Worm (Caenorhabditis elegans) whole organism, mixed stage, embryonic: ENCODE data around the gene faxc-2.

Source experiments
- M03D4.4 ChIP-seq: sonication (generic microtip); optimal IDR thresholded peaks from 2 replicates; lab custom pipeline; 2017; ENCODE audit warnings: mild to moderate bottlenecking, missing genetic modification characterization, missing compliant biosample characterization
- bed-3 ChIP-seq: fragments of 200-800 bp; sonication (Bioruptor generic); optimal IDR thresholded peaks from 3 replicates; lab custom pipeline; 2018; ENCODE audit warnings: mild to moderate bottlenecking, missing genetic modification characterization, moderate library complexity, missing compliant biosample characterization
- ceh-39 ChIP-seq: fragments of 150-350 bp; optimal IDR thresholded peaks from 2 replicates; lab custom pipeline; 2014; ENCODE audit warnings: missing biosample characterization, missing genetic modification characterization
- ceh-43 ChIP-seq: fragments of 200-800 bp; sonication (Bioruptor generic); optimal IDR thresholded peaks from 2 replicates; lab custom pipeline; 2018; ENCODE audit warnings: mild to moderate bottlenecking, missing genetic modification characterization, moderate library complexity, missing compliant biosample characterization
- ces-1 ChIP-seq: fragments of 150-350 bp; optimal IDR thresholded peaks from 2 replicates; lab custom pipeline; 2014; ENCODE audit warnings: missing biosample characterization, missing genetic modification reagents, missing genetic modification characterization
- drap-1 ChIP-seq: fragments of 200-800 bp; sonication (Bioruptor generic); optimal IDR thresholded peaks from 3 replicates; lab custom pipeline; 2018; ENCODE audit warnings: mild to moderate bottlenecking, missing genetic modification characterization, missing compliant biosample characterization
- elt-1 ChIP-seq: sonication (generic microtip); optimal IDR thresholded peaks from 2 replicates; lab custom pipeline; 2017; ENCODE audit warnings: missing genetic modification characterization, mild to moderate bottlenecking, missing compliant biosample characterization, antibody characterized with exemption, moderate library complexity, borderline replicate concordance; ENCODE audit not compliant: insufficient read depth
- flh-1 ChIP-seq: fragments of 200-800 bp; sonication (Bioruptor generic); optimal IDR thresholded peaks from 2 replicates; lab custom pipeline; 2018; ENCODE audit warnings: mild to moderate bottlenecking, missing genetic modification characterization, moderate library complexity, missing compliant biosample characterization
- ham-2 ChIP-seq: fragments of 200-800 bp; sonication (Bioruptor generic); optimal IDR thresholded peaks from 2 replicates; lab custom pipeline; 2018; ENCODE audit warnings: mild to moderate bottlenecking, missing genetic modification characterization, missing compliant biosample characterization
- lin-13 ChIP-seq: fragments of 150-350 bp; optimal IDR thresholded peaks from 2 replicates; lab custom pipeline; 2014; ENCODE audit warnings: missing biosample characterization, missing genetic modification characterization
- lin-32 ChIP-seq: fragments of 200-800 bp; sonication (Bioruptor generic); optimal IDR thresholded peaks from 2 replicates; lab custom pipeline; 2018; ENCODE audit warnings: mild to moderate bottlenecking, missing genetic modification characterization, missing compliant biosample characterization
- lsy-2 ChIP-seq: fragments of 150-350 bp; optimal IDR thresholded peaks from 2 replicates; lab custom pipeline; 2014; ENCODE audit warnings: missing biosample characterization, missing genetic modification characterization
- mab-5 ChIP-seq: fragments of 150-350 bp; optimal IDR thresholded peaks from 2 replicates; lab custom pipeline; 2014; ENCODE audit warnings: missing biosample characterization, missing genetic modification characterization
- mls-2 ChIP-seq: sonication (generic microtip); optimal IDR thresholded peaks from 2 replicates; lab custom pipeline; 2016; ENCODE audit warnings: mild to moderate bottlenecking, missing genetic modification characterization, moderate library complexity, missing compliant biosample characterization
- nhr-12 ChIP-seq: fragments of 150-350 bp; optimal IDR thresholded peaks from 2 replicates; lab custom pipeline; 2014; ENCODE audit warnings: missing biosample characterization, missing genetic modification characterization
- nhr-2 ChIP-seq: fragments of 150-350 bp; optimal IDR thresholded peaks from 2 replicates; lab custom pipeline; 2014; ENCODE audit warnings: missing biosample characterization, missing genetic modification characterization
- nhr-237 ChIP-seq: fragments of 150-350 bp; optimal IDR thresholded peaks from 2 replicates; lab custom pipeline; 2014; ENCODE audit warnings: missing biosample characterization, missing genetic modification characterization
- nhr-28 ChIP-seq: fragments of 150-350 bp; optimal IDR thresholded peaks from 2 replicates; lab custom pipeline; 2014; ENCODE audit warnings: missing biosample characterization, missing genetic modification characterization
- nhr-76 ChIP-seq: sonication (generic microtip); optimal IDR thresholded peaks from 2 replicates; lab custom pipeline; 2017; ENCODE audit warnings: missing biosample characterization, missing genetic modification characterization
- pha-4 ChIP-seq: fragments of 150-350 bp; optimal IDR thresholded peaks from 2 replicates; lab custom pipeline; 2018; ENCODE audit warnings: missing biosample characterization, missing genetic modification reagents, missing genetic modification characterization
- sem-2 ChIP-seq: fragments of 200-800 bp; sonication (Bioruptor generic); optimal IDR thresholded peaks from 2 replicates; lab custom pipeline; 2018; ENCODE audit warnings: mild to moderate bottlenecking, missing genetic modification characterization, missing compliant biosample characterization
- snpc-4 ChIP-seq: fragments of 150-350 bp; optimal IDR thresholded peaks from 2 replicates; lab custom pipeline; 2014; ENCODE audit warnings: missing biosample characterization, missing genetic modification characterization
- sptf-1 ChIP-seq: sonication (generic microtip); optimal IDR thresholded peaks from 2 replicates; lab custom pipeline; 2017; ENCODE audit warnings: mild to moderate bottlenecking, missing genetic modification characterization, moderate library complexity, missing compliant biosample characterization
- tbx-8 ChIP-seq: fragments of 200-800 bp; sonication (Bioruptor generic); optimal IDR thresholded peaks from 2 replicates; lab custom pipeline; 2018; ENCODE audit warnings: mild to moderate bottlenecking, missing genetic modification characterization, moderate library complexity, missing compliant biosample characterization
- unc-39 ChIP-seq: fragments of 150-350 bp; optimal IDR thresholded peaks from 2 replicates; lab custom pipeline; 2014; ENCODE audit warnings: missing biosample characterization, missing genetic modification characterization
- unc-62 ChIP-seq: fragments of 150-350 bp; optimal IDR thresholded peaks from 2 replicates; lab custom pipeline; 2014; ENCODE audit warnings: missing biosample characterization, missing genetic modification reagents, missing genetic modification characterization
- zip-8 ChIP-seq: fragments of 150-350 bp; optimal IDR thresholded peaks from 2 replicates; lab custom pipeline; 2014; ENCODE audit warnings: missing biosample characterization, missing genetic modification characterization
- ztf-11 ChIP-seq: fragments of 150-350 bp; optimal IDR thresholded peaks from 2 replicates; lab custom pipeline; 2014; ENCODE audit warnings: missing biosample characterization, missing genetic modification characterization

The faxc-2 gene

DNA sequence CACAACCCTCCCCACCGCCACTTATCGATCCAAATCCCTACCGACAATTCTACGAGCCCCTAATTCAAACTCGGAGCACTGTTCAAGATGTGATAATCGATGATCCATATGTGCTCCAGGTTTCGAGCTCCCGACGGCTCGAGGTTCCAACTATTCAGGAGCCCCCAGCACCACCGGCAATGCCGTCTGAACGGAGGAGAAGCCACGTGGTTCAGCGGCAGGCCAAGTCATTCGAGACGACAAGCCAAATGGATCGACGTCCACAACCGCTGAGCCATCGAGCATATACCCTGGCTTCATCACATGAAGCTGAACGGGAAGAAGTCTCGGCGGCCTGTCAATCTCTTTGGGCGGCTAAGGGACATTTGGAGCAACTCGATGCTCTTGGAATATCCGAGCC lies 8.5 kb upstream of the faxc-2 start:
- TF ChIP-seq unc-39 (tag; lab: Kevin White, UChicago) (no peak), pha-4 (tag; lab: Kevin White, UChicago) (no peak), M03D4.4 (no peak), mls-2 (tag; lab: Kevin White, UChicago) (no peak), lsy-2 (no peak), bed-3 (GFP tag; lab: Kevin White, UChicago) (no peak), ces-1 (GFP tag; lab: Kevin White, UChicago) (no peak), lin-32 (GFP tag; lab: Kevin White, UChicago) (no peak), sptf-1 (tag; lab: Kevin White, UChicago) (no peak), elt-1 (tag; lab: Kevin White, UChicago) (no peak), flh-1 (GFP tag; lab: Kevin White, UChicago) (no peak)

DNA sequence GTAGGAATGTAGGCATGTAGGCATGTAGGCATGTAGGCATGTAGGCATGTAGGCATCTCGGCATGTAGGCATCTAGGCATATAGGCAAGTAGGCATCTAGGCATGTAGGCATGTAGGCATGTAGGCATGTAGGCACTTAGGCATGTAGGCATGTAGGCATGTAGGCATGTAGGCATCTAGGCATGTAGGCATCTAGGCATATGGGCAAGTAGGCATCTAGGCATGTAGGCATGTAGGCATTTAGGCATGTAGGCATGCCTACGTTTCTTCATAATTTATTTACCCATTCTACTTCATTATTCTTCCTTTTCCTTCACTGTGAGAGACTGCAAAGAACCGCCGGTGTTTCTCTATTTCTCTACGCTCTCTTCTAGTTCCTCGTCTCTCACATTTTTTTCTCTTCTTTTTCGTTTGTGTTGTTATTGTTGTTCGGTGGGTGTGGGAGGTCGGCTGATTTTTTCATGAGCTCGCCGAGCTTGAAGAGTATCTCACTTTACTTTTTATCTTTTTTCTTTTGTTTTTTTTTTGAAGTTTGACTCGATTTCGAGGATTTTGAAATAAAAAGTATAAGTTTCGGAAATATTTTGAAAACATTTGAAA lies 4.7 kb upstream of the faxc-2 start:
- TF ChIP-seq bed-3 (GFP tag; lab: Kevin White, UChicago) (no peak), ztf-11 (tag; lab: Kevin White, UChicago) (no peak), M03D4.4 (no peak), lsy-2 (no peak)

DNA sequence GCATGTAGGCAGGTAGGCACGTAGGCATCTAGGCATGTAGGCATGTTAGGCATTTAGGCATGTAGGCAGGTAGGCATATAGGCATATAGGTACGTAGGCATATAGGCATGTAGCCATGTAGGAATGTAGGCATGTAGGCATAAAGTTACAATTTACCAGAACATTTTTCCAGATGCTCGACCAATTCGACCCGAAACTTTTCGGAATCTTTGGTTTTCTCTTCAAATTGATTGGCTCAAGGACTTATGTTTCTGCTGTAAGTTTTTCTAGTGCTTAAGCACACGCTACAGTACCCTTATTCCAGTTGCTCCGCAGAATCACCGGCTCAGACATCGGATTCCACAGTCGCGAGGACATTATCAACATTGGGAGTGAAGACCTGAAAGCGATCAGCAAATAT lies 1.1 kb downstream of the faxc-2 start:
- TF ChIP-seq nhr-28 (tag; lab: Kevin White, UChicago) (no peak), unc-62 (GFP tag; lab: Kevin White, UChicago) (no peak), nhr-76 (no peak), drap-1 (GFP tag; lab: Kevin White, UChicago) (no peak), sptf-1 (tag; lab: Kevin White, UChicago) (peak; percentile 34)

DNA sequence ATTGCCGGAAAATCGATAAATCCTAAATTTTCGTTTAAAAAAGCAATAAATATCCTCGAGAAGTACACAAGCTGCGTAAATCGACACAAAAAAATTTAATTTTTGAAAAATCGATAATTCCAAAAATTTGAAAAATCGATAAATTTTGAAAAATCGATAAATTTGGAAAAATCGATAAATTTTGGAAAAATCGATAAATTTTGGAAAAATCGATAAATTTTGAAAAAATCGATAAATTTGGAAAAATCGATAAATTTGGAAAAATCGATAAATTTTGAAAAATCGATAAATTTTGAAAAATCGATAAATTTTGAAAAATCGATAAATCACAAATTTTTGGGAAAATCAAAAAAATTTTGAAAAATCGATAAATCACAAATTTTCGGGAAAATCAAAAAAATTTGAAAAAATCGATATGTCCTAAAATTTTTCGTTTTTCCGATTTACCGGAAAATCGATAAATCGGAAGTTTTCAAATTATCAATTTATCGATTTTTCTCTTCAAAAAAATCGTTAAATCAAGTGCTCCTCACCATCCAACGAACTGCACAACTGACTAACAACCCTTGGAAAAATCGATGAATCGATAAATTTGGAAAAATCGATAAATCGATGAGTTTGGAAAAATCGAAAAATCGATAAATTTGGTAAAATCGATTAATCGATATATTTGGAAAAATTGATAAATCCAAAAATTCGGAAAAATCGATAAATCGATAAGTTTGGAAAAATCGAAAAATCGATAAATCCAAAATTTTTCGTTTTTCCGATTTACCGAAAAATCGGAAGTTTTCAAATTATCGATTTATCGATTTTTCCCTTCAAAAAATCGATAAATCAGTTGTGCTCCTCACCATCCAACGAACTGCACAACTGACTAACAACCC lies 6.8 kb downstream of the faxc-2 start:
- no peak for TF ChIP-seq ztf-11 (tag; lab: Kevin White, UChicago)
- TF ChIP-seq nhr-28 (tag; lab: Kevin White, UChicago): no peak
- no peak for TF ChIP-seq drap-1 (GFP tag; lab: Kevin White, UChicago)
- TF ChIP-seq sptf-1 (tag; lab: Kevin White, UChicago): no peak
- TF ChIP-seq lsy-2: no peak
- TF ChIP-seq ceh-43 (GFP tag; lab: Kevin White, UChicago): no peak
- no peak for TF ChIP-seq pha-4 (tag; lab: Kevin White, UChicago)
- peak; percentile 47 for TF ChIP-seq ces-1 (GFP tag; lab: Kevin White, UChicago)
- TF ChIP-seq nhr-2 (tag; lab: Kevin White, UChicago): no peak
- TF ChIP-seq mls-2 (tag; lab: Kevin White, UChicago): no peak
- no peak for TF ChIP-seq snpc-4 (tag; lab: Kevin White, UChicago)
- TF ChIP-seq nhr-237 (tag; lab: Kevin White, UChicago): no peak
- TF ChIP-seq ceh-39 (tag; lab: Kevin White, UChicago): peak; percentile 90
- no peak for TF ChIP-seq unc-62 (GFP tag; lab: Kevin White, UChicago)
- TF ChIP-seq ham-2 (GFP tag; lab: Kevin White, UChicago): no peak
- TF ChIP-seq, all 35 proteins: peak for 2

ce11 chrII:13316630-13317029 lies 7.5 kb downstream of the faxc-2 start:
- no peak for TF ChIP-seq ceh-39 (tag; lab: Kevin White, UChicago)
- no peak for TF ChIP-seq flh-1 (GFP tag; lab: Kevin White, UChicago)
- TF ChIP-seq nhr-12 (tag; lab: Kevin White, UChicago): no peak
- TF ChIP-seq tbx-8: no peak
- TF ChIP-seq sem-2 (GFP tag; lab: Kevin White, UChicago): no peak
- TF ChIP-seq ham-2 (GFP tag; lab: Kevin White, UChicago): no peak
- TF ChIP-seq nhr-76: no peak
- no peak for TF ChIP-seq M03D4.4
- no peak for TF ChIP-seq ztf-11 (tag; lab: Kevin White, UChicago)
- TF ChIP-seq ceh-43 (GFP tag; lab: Kevin White, UChicago): no peak
- no peak for TF ChIP-seq lin-13
- no peak for TF ChIP-seq zip-8 (tag; lab: Kevin White, UChicago)
- no peak for TF ChIP-seq mab-5 (tag; lab: Kevin White, UChicago)
